Fruit fly (Drosophila melanogaster): ENCODE data around the gene CG5056.

The CG5056 gene

DNA sequence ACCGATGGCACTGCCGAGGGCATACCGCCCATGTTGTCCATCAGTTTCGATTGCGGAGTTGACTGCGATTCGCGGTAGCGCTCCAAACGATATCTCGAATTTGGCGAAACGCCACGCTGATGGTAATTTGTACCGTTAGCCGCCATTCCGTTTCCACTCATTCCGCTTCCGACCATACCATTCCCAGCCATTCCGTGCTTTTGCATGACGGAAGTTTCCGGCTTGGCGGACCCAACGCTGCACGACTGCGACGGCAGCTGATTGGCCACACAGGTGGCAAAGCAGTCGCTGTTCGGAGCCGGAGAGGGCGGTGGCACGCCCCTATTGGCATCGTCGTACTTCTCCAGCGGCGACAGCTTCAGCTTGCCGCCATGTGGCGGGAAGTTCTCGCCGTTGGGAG is 5.8 kb downstream of the CG5056 start:
- TF ChIP-seq Abd-B (GFP tag; optimal IDR thresholded peaks at IDR 0.05) (no peak), Vsx2 (GFP tag; optimal IDR thresholded peaks at IDR 0.05; ENCODE audit: partially characterized antibody) (no peak), rgr (GFP tag; optimal IDR thresholded peaks at IDR 0.05) (no peak)

DNA sequence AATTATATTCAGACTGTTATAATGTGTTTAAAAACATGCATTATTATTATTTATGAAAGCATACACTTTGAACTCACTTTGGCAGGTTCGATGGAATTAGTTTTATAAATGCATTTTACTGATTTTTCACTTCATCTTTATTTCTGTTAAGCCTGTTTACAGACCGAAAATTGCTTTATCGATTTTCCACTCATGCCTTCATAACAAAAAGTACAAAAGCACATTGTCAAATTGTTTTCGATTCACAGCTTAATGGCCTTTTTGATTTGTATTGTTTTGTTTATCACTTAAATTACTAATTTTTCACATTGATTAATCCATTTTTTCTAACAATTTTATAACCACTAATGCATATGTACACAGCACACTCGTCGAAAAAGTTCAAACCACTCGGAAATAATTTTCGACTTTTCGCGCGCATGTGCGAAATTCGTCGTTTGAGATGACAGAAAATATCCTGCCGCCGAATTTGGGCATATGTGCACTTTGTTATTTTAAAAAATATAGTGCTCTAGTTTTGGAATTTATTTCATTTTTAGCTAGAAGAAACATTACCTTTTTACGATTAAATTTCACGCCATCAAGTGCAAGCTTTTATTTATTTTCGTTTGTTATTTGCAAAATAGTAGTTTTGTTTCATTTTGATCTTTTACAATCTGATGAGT is 7.2 kb downstream of the CG5056 start, which contains the start of gene rho-5:
Gene rho-5, minus strand, starts transcription at position 296 of the 665 bp plus-strand sequence.
- TF ChIP-seq fru (GFP tag; optimal IDR thresholded peaks at IDR 0.05) = no peak
- no peak for TF ChIP-seq jim (GFP tag; optimal IDR thresholded peaks at IDR 0.05)
- no peak for TF ChIP-seq psq (GFP tag; optimal IDR thresholded peaks at IDR 0.05)
- no peak for TF ChIP-seq rgr (GFP tag; optimal IDR thresholded peaks at IDR 0.05)
- no peak for TF ChIP-seq usp (GFP tag; optimal IDR thresholded peaks at IDR 0.05)
- TF ChIP-seq CrebA (GFP tag; optimal IDR thresholded peaks at IDR 0.05; ENCODE audit: borderline replicate concordance) = no peak
- no peak for TF ChIP-seq ey (GFP tag; optimal IDR thresholded peaks at IDR 0.05)
- TF ChIP-seq dl (GFP tag; optimal IDR thresholded peaks at IDR 0.05; ENCODE audit: insufficient read depth in 1 of 2, partially characterized antibody in 2 of 2) = no peak
- no peak for TF ChIP-seq N (GFP tag; optimal IDR thresholded peaks at IDR 0.05)
- no peak for TF ChIP-seq dsf (GFP tag; optimal IDR thresholded peaks at IDR 0.05; ENCODE audit: borderline replicate concordance)
- no peak for TF ChIP-seq brk (GFP tag; optimal IDR thresholded peaks at IDR 0.05)
- TF ChIP-seq Hr78 (GFP tag; optimal IDR thresholded peaks at IDR 0.05) = no peak
- no peak for TF ChIP-seq Mio (GFP tag; optimal IDR thresholded peaks at IDR 0.05)
- TF ChIP-seq tai (GFP tag; optimal IDR thresholded peaks at IDR 0.05) = no peak
- TF ChIP-seq Dif (GFP tag; optimal IDR thresholded peaks at IDR 0.05; ENCODE audit: partially characterized antibody) = no peak
- no peak for TF ChIP-seq Abd-B (GFP tag; optimal IDR thresholded peaks at IDR 0.05)
- TF ChIP-seq HLH106 (tag; optimal IDR thresholded peaks at IDR 0.05) = no peak
- TF ChIP-seq pan (optimal IDR thresholded peaks at IDR 0.05) = no peak
- no peak for TF ChIP-seq br (GFP tag; optimal IDR thresholded peaks at IDR 0.05)

DNA sequence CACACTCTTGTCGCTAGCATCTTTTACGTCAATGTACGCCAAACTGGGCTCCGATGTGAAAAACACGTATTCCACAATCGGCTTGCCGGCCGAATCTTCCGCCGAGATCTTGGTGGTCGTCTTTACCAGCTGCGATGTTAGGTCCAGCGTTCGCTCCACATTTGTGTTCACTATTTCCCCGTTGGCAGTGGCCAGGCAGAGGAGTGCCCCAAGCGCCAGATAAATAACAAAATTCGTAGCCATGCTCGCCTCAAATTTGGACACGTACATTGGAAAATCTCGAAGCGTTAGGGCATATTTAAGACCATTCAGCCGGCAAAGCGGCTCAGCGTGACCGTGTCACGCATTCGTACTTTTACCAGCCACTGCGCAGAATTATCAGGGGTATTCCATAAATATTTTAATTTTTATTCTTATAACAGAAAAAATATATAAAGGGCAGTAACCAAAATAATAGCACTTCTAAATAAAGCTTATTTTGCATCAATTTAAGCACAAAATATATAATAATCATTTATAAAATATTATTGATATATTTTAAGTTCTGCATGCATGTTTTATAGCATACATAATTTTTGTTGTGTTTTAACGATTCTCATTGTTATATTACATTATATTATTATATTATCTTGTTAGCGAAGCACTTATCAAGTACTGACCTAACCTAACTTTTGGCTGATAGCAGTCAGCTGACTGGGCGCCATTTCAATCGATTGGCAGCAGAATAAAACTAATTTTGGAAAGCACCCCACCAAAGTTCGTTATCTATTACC is 9.2 kb downstream of the CG5056 start, which contains the start of the genes CG33303 and dpr19:
Gene CG33303, minus strand, starts transcription at position 294 of the 773 bp plus-strand sequence.
Gene dpr19, plus strand, starts transcription at position 705 of the 773 bp plus-strand sequence.
- no peak for TF ChIP-seq Jra (GFP tag; optimal IDR thresholded peaks at IDR 0.05)
- no peak for TF ChIP-seq psq (GFP tag; optimal IDR thresholded peaks at IDR 0.05)
- peak; percentile 18 for TF ChIP-seq OdsH (GFP tag; optimal IDR thresholded peaks at IDR 0.05)
- TF ChIP-seq Hr83 (GFP tag; optimal IDR thresholded peaks at IDR 0.05; ENCODE audit: poor library complexity, severe bottlenecking) = peak; percentile 21
- TF ChIP-seq jim (GFP tag; optimal IDR thresholded peaks at IDR 0.05) = no peak
- no peak for TF ChIP-seq Rel (GFP tag; optimal IDR thresholded peaks at IDR 0.05)
- peak; percentile 43 for TF ChIP-seq Rel (tag; optimal IDR thresholded peaks at IDR 0.05)
- TF ChIP-seq dl (GFP tag; optimal IDR thresholded peaks at IDR 0.05; ENCODE audit: insufficient read depth in 1 of 2, partially characterized antibody in 2 of 2) = no peak
- no peak for TF ChIP-seq br (GFP tag; optimal IDR thresholded peaks at IDR 0.05)
- peak; percentile 69 for TF ChIP-seq HLH106 (tag; optimal IDR thresholded peaks at IDR 0.05)
- no peak for TF ChIP-seq dmrt93B (GFP tag; optimal IDR thresholded peaks at IDR 0.05)
- TF ChIP-seq sv (GFP tag; optimal IDR thresholded peaks at IDR 0.05) = no peak
- TF ChIP-seq Hr78 (GFP tag; optimal IDR thresholded peaks at IDR 0.05) = no peak
- TF ChIP-seq Abd-B (GFP tag; optimal IDR thresholded peaks at IDR 0.05) = no peak
- peak; percentile 69 for TF ChIP-seq Sp1 (GFP tag; optimal IDR thresholded peaks at IDR 0.05)
- TF ChIP-seq N (GFP tag; optimal IDR thresholded peaks at IDR 0.05) = no peak
- TF ChIP-seq sage (GFP tag; optimal IDR thresholded peaks at IDR 0.05) = no peak
- TF ChIP-seq lola (GFP tag; optimal IDR thresholded peaks at IDR 0.05) = no peak
- TF ChIP-seq woc (GFP tag; optimal IDR thresholded peaks at IDR 0.05) = no peak
- no peak for TF ChIP-seq Dfd (GFP tag; optimal IDR thresholded peaks at IDR 0.05)
- peak; percentile 62 for TF ChIP-seq rgr (GFP tag; optimal IDR thresholded peaks at IDR 0.05)
- no peak for TF ChIP-seq dsf (GFP tag; optimal IDR thresholded peaks at IDR 0.05; ENCODE audit: borderline replicate concordance)

DNA sequence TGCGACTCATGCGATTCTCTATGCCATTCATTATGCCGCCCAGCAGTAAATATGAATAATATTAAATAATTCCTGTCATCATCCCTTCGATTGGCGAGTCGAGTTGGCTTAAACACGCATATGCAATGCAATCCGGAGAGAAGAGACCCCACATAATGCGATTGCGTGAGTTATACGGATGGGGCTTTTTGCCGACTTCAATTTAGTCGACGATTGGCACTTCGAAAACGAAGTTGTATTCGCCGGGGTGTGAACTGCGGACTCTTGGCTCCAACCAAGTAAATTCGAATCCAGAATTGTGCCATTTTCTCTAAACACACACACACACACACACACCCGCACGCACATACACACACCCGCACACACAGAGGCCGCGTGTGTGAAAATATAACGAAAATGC is 9.8 kb downstream of the CG5056 start:
- TF ChIP-seq Hnf4 (GFP tag; optimal IDR thresholded peaks at IDR 0.05) (no peak), rgr (GFP tag; optimal IDR thresholded peaks at IDR 0.05) (no peak), CG32264 (GFP tag; optimal IDR thresholded peaks at IDR 0.05) (no peak), Sp1 (GFP tag; optimal IDR thresholded peaks at IDR 0.05) (no peak), jim (GFP tag; optimal IDR thresholded peaks at IDR 0.05) (no peak), h (GFP tag; optimal IDR thresholded peaks at IDR 0.05) (no peak), Abd-B (GFP tag; optimal IDR thresholded peaks at IDR 0.05) (no peak), Hr83 (GFP tag; optimal IDR thresholded peaks at IDR 0.05; ENCODE audit: poor library complexity, severe bottlenecking) (no peak), GATAd (GFP tag; optimal IDR thresholded peaks at IDR 0.05) (no peak), br (GFP tag; optimal IDR thresholded peaks at IDR 0.05) (no peak)

Measured in whole organism, wandering third instar larva.